Fruit fly (Drosophila melanogaster) whole organism, embryonic: Measurements from ENCODE around the gene Cngl.

Experiments
- Blimp-1 ChIP-seq: fragments of 200-800 bp; sonication (Bioruptor generic); optimal IDR thresholded peaks from 3 replicates; lab custom pipeline; 2018; ENCODE audit warnings: missing biosample characterization, missing genetic modification characterization, mild to moderate bottlenecking, moderate library complexity, missing genetic modification reagents
- CG11085 ChIP-seq: fragments of 200-800 bp; sonication (Bioruptor generic); IDR thresholded peaks from 2 replicates; pipeline ENCODE4 v1.3.6; 2022; ENCODE audit warnings: missing biosample characterization, missing genetic modification characterization
- CG15479 ChIP-seq: fragments of 200-800 bp; sonication (Bioruptor generic); optimal IDR thresholded peaks from 3 replicates; lab custom pipeline; 2019; ENCODE audit warnings: missing biosample characterization, mild to moderate bottlenecking, missing genetic modification characterization, moderate library complexity
- CG16779 ChIP-seq: fragments of 200-800 bp; sonication (Bioruptor generic); IDR thresholded peaks from 2 replicates; pipeline ENCODE4 v1.3.6; 2022; ENCODE audit warnings: missing biosample characterization, missing genetic modification characterization
- CG17328 ChIP-seq: fragments of 200-800 bp; sonication (Bioruptor generic); IDR thresholded peaks from 2 replicates; pipeline ENCODE4 v1.3.6; 2022; ENCODE audit warnings: missing biosample characterization, missing genetic modification characterization
- CG17385 ChIP-seq: fragments of 200-800 bp; sonication (Bioruptor generic); optimal IDR thresholded peaks from 3 replicates; lab custom pipeline; 2018; ENCODE audit warnings: missing biosample characterization, mild to moderate bottlenecking, missing genetic modification characterization
- CG2678 ChIP-seq: fragments of 200-800 bp; sonication (Bioruptor generic); optimal IDR thresholded peaks from 3 replicates; lab custom pipeline; 2019; ENCODE audit warnings: missing biosample characterization, mild to moderate bottlenecking, missing genetic modification characterization, moderate library complexity
- CG2712 ChIP-seq: fragments of 200-800 bp; optimal IDR thresholded peaks from 3 replicates; lab custom pipeline; 2019; ENCODE audit warnings: missing biosample characterization, mild to moderate bottlenecking, missing genetic modification characterization, moderate library complexity
- CG3995 ChIP-seq: fragments of 200-800 bp; sonication (Bioruptor generic); optimal IDR thresholded peaks from 3 replicates; lab custom pipeline; 2016; ENCODE audit warnings: missing biosample characterization, missing genetic modification characterization
- CG6683 ChIP-seq: fragments of 200-800 bp; sonication (Bioruptor generic); optimal IDR thresholded peaks from 2 replicates; lab custom pipeline; 2017; ENCODE audit warnings: missing biosample characterization, mild to moderate bottlenecking, missing genetic modification characterization, missing genetic modification reagents
- CG6791 ChIP-seq: fragments of 200-800 bp; sonication (Bioruptor generic); IDR thresholded peaks from 3 replicates; pipeline ENCODE4 v1.3.6; 2022; ENCODE audit warnings: missing biosample characterization, missing genetic modification characterization; ENCODE audit not compliant: partially characterized antibody
- CG7745 ChIP-seq: fragments of 200-800 bp; sonication (Bioruptor generic); optimal IDR thresholded peaks from 2 replicates; lab custom pipeline; 2018; ENCODE audit warnings: missing biosample characterization, mild to moderate bottlenecking, missing genetic modification characterization, moderate library complexity
- CG7928 ChIP-seq: fragments of 200-800 bp; sonication (Bioruptor generic); optimal IDR thresholded peaks from 2 replicates; lab custom pipeline; 2017; ENCODE audit warnings: missing biosample characterization, mild to moderate bottlenecking, missing genetic modification characterization
- Deaf1 ChIP-seq: fragments of 200-800 bp; optimal IDR thresholded peaks from 3 replicates; lab custom pipeline; 2019; ENCODE audit warnings: missing biosample characterization, mild to moderate bottlenecking, missing genetic modification characterization, moderate library complexity
- Fer2 ChIP-seq: fragments of 200-800 bp; sonication (Bioruptor generic); optimal IDR thresholded peaks from 2 replicates; lab custom pipeline; 2018; ENCODE audit warnings: missing biosample characterization, mild to moderate bottlenecking, missing genetic modification characterization, moderate library complexity
- Fer3 ChIP-seq: fragments of 200-800 bp; sonication (Bioruptor generic); optimal IDR thresholded peaks from 2 replicates; lab custom pipeline; 2018; ENCODE audit warnings: missing biosample characterization, mild to moderate bottlenecking, missing genetic modification characterization, moderate library complexity
- Gug ChIP-seq: fragments of 200-800 bp; sonication (Bioruptor generic); IDR thresholded peaks from 4 replicates; pipeline ENCODE4 v1.3.6; 2022; ENCODE audit warnings: missing biosample characterization, missing genetic modification characterization
- H15 ChIP-seq: fragments of 200-800 bp; sonication (Bioruptor generic); IDR thresholded peaks from 3 replicates; pipeline ENCODE4 v1.3.6; 2022; ENCODE audit warnings: missing biosample characterization, missing genetic modification characterization
- HmgD ChIP-seq: fragments of 200-800 bp; sonication (Bioruptor generic); optimal IDR thresholded peaks from 3 replicates; lab custom pipeline; 2016; ENCODE audit warnings: missing biosample characterization, missing genetic modification characterization
- Hmx ChIP-seq: fragments of 200-800 bp; sonication (Bioruptor generic); optimal IDR thresholded peaks from 2 replicates; lab custom pipeline; 2016; ENCODE audit warnings: missing biosample characterization, missing genetic modification characterization
- Jarid2 ChIP-seq: fragments of 200-800 bp; sonication (Bioruptor generic); optimal IDR thresholded peaks from 3 replicates; lab custom pipeline; 2017; ENCODE audit warnings: mild to moderate bottlenecking, missing biosample characterization, missing genetic modification reagents, missing genetic modification characterization
- MESR4 ChIP-seq: fragments of 200-800 bp; sonication (Bioruptor generic); optimal IDR thresholded peaks from 2 replicates; lab custom pipeline; 2018; ENCODE audit warnings: missing biosample characterization, mild to moderate bottlenecking, missing genetic modification characterization, moderate library complexity
- Scr ChIP-seq: fragments of 200-800 bp; sonication (Bioruptor generic); IDR thresholded peaks from 2 replicates; pipeline ENCODE4 v1.3.6; 2022; ENCODE audit warnings: missing biosample characterization, missing genetic modification characterization; ENCODE audit not compliant: partially characterized antibody
- Side ChIP-seq: fragments of 200-800 bp; sonication (Bioruptor generic); optimal IDR thresholded peaks from 2 replicates; lab custom pipeline; 2016; ENCODE audit warnings: missing biosample characterization, missing genetic modification characterization
- Sin3A ChIP-seq: fragments of >200 bp; optimal IDR thresholded peaks from 2 replicates; lab custom pipeline; 2018
- Sry-δ ChIP-seq: fragments of 200-800 bp; sonication (Bioruptor generic); optimal IDR thresholded peaks from 2 replicates; lab custom pipeline; 2016; ENCODE audit warnings: missing biosample characterization, missing genetic modification characterization
- YL-1 ChIP-seq: fragments of 200-800 bp; sonication (Bioruptor generic); optimal IDR thresholded peaks from 3 replicates; lab custom pipeline; 2017; ENCODE audit warnings: missing biosample characterization, mild to moderate bottlenecking, missing genetic modification characterization
- ara ChIP-seq: fragments of 200-800 bp; sonication (Bioruptor generic); IDR thresholded peaks from 2 replicates; pipeline ENCODE4 v1.3.6; 2022; ENCODE audit warnings: missing biosample characterization, missing genetic modification characterization
- bsh ChIP-seq, 2 experiments: fragments of 200-800 bp; sonication (Bioruptor generic); optimal IDR thresholded peaks; 2 replicates each; lab custom pipeline; 2017 to 2018; ENCODE audit warnings: mild to moderate bottlenecking in 2 of 2, missing biosample characterization in 2 of 2, missing genetic modification characterization in 2 of 2, moderate library complexity in 1 of 2
- chif ChIP-seq, 2 experiments: fragments of 200-800 bp; sonication (Bioruptor generic); optimal IDR thresholded peaks; 3 replicates each; lab custom pipeline; 2016; ENCODE audit warnings: missing biosample characterization in 2 of 2, missing genetic modification characterization in 2 of 2
- da ChIP-seq: fragments of 200-800 bp; sonication (Bioruptor generic); optimal IDR thresholded peaks from 2 replicates; lab custom pipeline; 2016; ENCODE audit warnings: missing biosample characterization, missing genetic modification characterization
- dati ChIP-seq: fragments of 200-800 bp; sonication (Bioruptor generic); IDR thresholded peaks from 2 replicates; pipeline ENCODE4 v1.3.6; 2022; ENCODE audit warnings: missing biosample characterization, missing genetic modification characterization
- en ChIP-seq: fragments of 200-800 bp; sonication (Bioruptor generic); optimal IDR thresholded peaks from 2 replicates; lab custom pipeline; 2016; ENCODE audit warnings: missing biosample characterization, missing genetic modification characterization
- esg ChIP-seq: fragments of 200-800 bp; sonication (Bioruptor generic); conservative IDR thresholded peaks from 2 replicates; pipeline ENCODE4 v1.3.6; 2022; ENCODE audit warnings: missing biosample characterization, missing genetic modification characterization
- fru ChIP-seq: fragments of >200 bp; optimal IDR thresholded peaks from 2 replicates; lab custom pipeline; 2017
- h ChIP-seq: fragments of >200 bp; optimal IDR thresholded peaks from 2 replicates; lab custom pipeline; 2017
- inv ChIP-seq: fragments of 200-800 bp; sonication (Bioruptor generic); IDR thresholded peaks from 2 replicates; pipeline ENCODE4 v1.3.6; 2022; ENCODE audit warnings: missing biosample characterization, missing genetic modification characterization; ENCODE audit not compliant: partially characterized antibody
- kah ChIP-seq: fragments of 200-800 bp; sonication (Bioruptor generic); optimal IDR thresholded peaks from 2 replicates; lab custom pipeline; 2018; ENCODE audit warnings: missing biosample characterization, mild to moderate bottlenecking, missing genetic modification characterization
- kay ChIP-seq: fragments of 200-800 bp; sonication (Bioruptor generic); optimal IDR thresholded peaks from 2 replicates; lab custom pipeline; 2016; ENCODE audit warnings: missing biosample characterization, missing genetic modification characterization
- lov ChIP-seq, 2 experiments: fragments of 200-800 bp in 1 of 2; fragments of >200 bp in 1 of 2; sonication (Bioruptor generic) in 1 of 2; IDR thresholded peaks in 1 of 2; optimal IDR thresholded peaks in 1 of 2; 2 replicates in 1 of 2; 3 replicates in 1 of 2; pipeline versions ENCODE4 v1.3.6 to Lab custom; 2017 to 2022; ENCODE audit warnings: missing biosample characterization in 1 of 2, missing genetic modification characterization in 1 of 2
- nerfin-1 ChIP-seq: fragments of 200-800 bp; sonication (Bioruptor generic); optimal IDR thresholded peaks from 3 replicates; lab custom pipeline; 2019; ENCODE audit warnings: missing biosample characterization, mild to moderate bottlenecking, missing genetic modification characterization, moderate library complexity
- peb ChIP-seq: fragments of 200-800 bp; sonication (Bioruptor generic); IDR thresholded peaks from 2 replicates; pipeline ENCODE4 v1.3.6; 2022; ENCODE audit warnings: missing biosample characterization, missing genetic modification characterization
- pho ChIP-seq: fragments of 200-800 bp; sonication (Bioruptor generic); optimal IDR thresholded peaks from 2 replicates; lab custom pipeline; 2016; ENCODE audit warnings: missing biosample characterization, missing genetic modification characterization
- ranshi ChIP-seq: fragments of 200-800 bp; sonication (Bioruptor generic); IDR thresholded peaks from 2 replicates; pipeline ENCODE4 v1.3.6; 2022; ENCODE audit warnings: missing biosample characterization, missing genetic modification characterization
- rib ChIP-seq: fragments of 200-800 bp; sonication (Bioruptor generic); IDR thresholded peaks from 2 replicates; pipeline ENCODE4 v1.3.6; 2022; ENCODE audit warnings: missing biosample characterization, missing genetic modification characterization
- slou ChIP-seq: fragments of 200-800 bp; sonication (Bioruptor generic); optimal IDR thresholded peaks from 3 replicates; lab custom pipeline; 2016; ENCODE audit warnings: missing biosample characterization, missing genetic modification characterization
- ssp ChIP-seq: fragments of 200-800 bp; sonication (Bioruptor generic); IDR thresholded peaks from 2 replicates; pipeline ENCODE4 v1.3.6; 2022; ENCODE audit warnings: missing biosample characterization, missing genetic modification characterization
- stwl ChIP-seq: fragments of 200-800 bp; sonication (Bioruptor generic); optimal IDR thresholded peaks from 3 replicates; lab custom pipeline; 2018; ENCODE audit warnings: missing biosample characterization, mild to moderate bottlenecking, missing genetic modification characterization, moderate library complexity
- tll ChIP-seq, 2 experiments: fragments of 200-800 bp in 1 of 2; fragments of >200 bp in 1 of 2; sonication (Bioruptor generic) in 1 of 2; optimal IDR thresholded peaks; 2 replicates each; lab custom pipeline; 2017 to 2019; ENCODE audit warnings: missing biosample characterization in 2 of 2, missing genetic modification characterization in 2 of 2, mild to moderate bottlenecking in 1 of 2, moderate library complexity in 1 of 2
- zfh2 ChIP-seq: fragments of 200-800 bp; sonication (Bioruptor generic); optimal IDR thresholded peaks from 2 replicates; lab custom pipeline; 2016; ENCODE audit warnings: missing biosample characterization, missing genetic modification characterization

Gene Cngl

dm6 chrX:15449490-15450326, 8.7 kb upstream of the Cngl start, which contains the start of the genes Scamp and Ahcy (continued):
- 0 out of 3 replicates have a peak, but pooled peaks have one; percentile 30 for TF ChIP-seq CG6791 (GFP tag; lab: Robert Waterston, UW)
- TF ChIP-seq peb (GFP tag; lab: Robert Waterston, UW) = no peak
- no peak for TF ChIP-seq chif (GFP tag; optimal IDR thresholded peaks at IDR 0.05; lab: Kevin White, UChicago)
- no peak for TF ChIP-seq Blimp-1 (GFP tag; lab: Kevin White, UChicago)
- TF ChIP-seq H15 = no peak
- TF ChIP-seq Hmx = no peak
- TF ChIP-seq CG16779 = no peak
- TF ChIP-seq CG7928 (GFP tag; lab: Kevin White, UChicago) = peak; percentile 81
- TF ChIP-seq CG2678 (tag; lab: Kevin White, UChicago) = peak; percentile 32
- no peak for TF ChIP-seq CG17328
- TF ChIP-seq tll (GFP tag; optimal IDR thresholded peaks at IDR 0.05; lab: Kevin White, UChicago) = no peak
- TF ChIP-seq bsh (GFP tag; optimal IDR thresholded peaks at IDR 0.05; lab: Kevin White, UChicago) = no peak
- no peak for TF ChIP-seq Jarid2 (GFP tag; lab: Kevin White, UChicago)
- TF ChIP-seq Scr (GFP tag; lab: Robert Waterston, UW) = peak; percentile 68
- peak; percentile 4 for TF ChIP-seq Deaf1
- TF ChIP-seq CG15479 (GFP tag; lab: Kevin White, UChicago) = no peak
- TF ChIP-seq Sin3A (lab: Kevin White, UChicago) = peak; percentile 34
- TF ChIP-seq Fer3 (tag; lab: Kevin White, UChicago) = no peak
- TF ChIP-seq Gug (GFP tag; lab: Robert Waterston, UW) = no peak
- no peak for TF ChIP-seq kah
- TF ChIP-seq CG6683 (GFP tag; lab: Kevin White, UChicago) = no peak
- no peak for TF ChIP-seq CG7745 (tag; lab: Kevin White, UChicago)
- peak; percentile 4 for TF ChIP-seq pho (GFP tag; lab: Kevin White, UChicago)
- TF ChIP-seq inv = peak; percentile 44; the same call in 1 of the 2 replicates
- no peak for TF ChIP-seq ssp (GFP tag; lab: Robert Waterston, UW)
- peak; percentile 32 for TF ChIP-seq CG2712 (tag; lab: Kevin White, UChicago)
- no peak for TF ChIP-seq slou (GFP tag; lab: Kevin White, UChicago)
- TF ChIP-seq CG11085 = no peak
- no peak for TF ChIP-seq Fer2 (tag; lab: Kevin White, UChicago)
- TF ChIP-seq da (GFP tag; lab: Kevin White, UChicago) = no peak
- TF ChIP-seq dati = no peak
- peak; percentile 80 for TF ChIP-seq Sry-δ (GFP tag; lab: Kevin White, UChicago)
- no peak for TF ChIP-seq HmgD (GFP tag; lab: Kevin White, UChicago)
- TF ChIP-seq nerfin-1 (tag; lab: Kevin White, UChicago) = no peak
- TF ChIP-seq stwl (tag; lab: Kevin White, UChicago) = peak; percentile 32
- TF ChIP-seq CG17385 (GFP tag; lab: Kevin White, UChicago) = no peak
- no peak for TF ChIP-seq ranshi (GFP tag; lab: Robert Waterston, UW)
- TF ChIP-seq YL-1 (GFP tag; lab: Kevin White, UChicago) = peak; percentile 57
- TF ChIP-seq fru (lab: Kevin White, UChicago) = no peak
- TF ChIP-seq esg (GFP tag; lab: Robert Waterston, UW) = no peak
- TF ChIP-seq rib (GFP tag; lab: Robert Waterston, UW) = no peak
- no peak for TF ChIP-seq zfh2 (GFP tag; lab: Kevin White, UChicago)
- no peak for TF ChIP-seq lov (optimal IDR thresholded peaks at IDR 0.05; lab: Kevin White, UChicago)
- TF ChIP-seq lov (GFP tag; IDR thresholded peaks at IDR 0.05; lab: Robert Waterston, UW) = no peak
- TF ChIP-seq h (lab: Kevin White, UChicago) = no peak
- TF ChIP-seq MESR4 = peak; percentile 91
- TF ChIP-seq en = no peak
- no peak for TF ChIP-seq Side
- peak; percentile 16 for TF ChIP-seq CG3995 (GFP tag; lab: Kevin White, UChicago)
- no peak for TF ChIP-seq kay (GFP tag; lab: Kevin White, UChicago)
- TF ChIP-seq ara (GFP tag; lab: Robert Waterston, UW) = no peak
